Worm (Caenorhabditis elegans): ENCODE measurements around the gene vps-33.2.

DNA sequence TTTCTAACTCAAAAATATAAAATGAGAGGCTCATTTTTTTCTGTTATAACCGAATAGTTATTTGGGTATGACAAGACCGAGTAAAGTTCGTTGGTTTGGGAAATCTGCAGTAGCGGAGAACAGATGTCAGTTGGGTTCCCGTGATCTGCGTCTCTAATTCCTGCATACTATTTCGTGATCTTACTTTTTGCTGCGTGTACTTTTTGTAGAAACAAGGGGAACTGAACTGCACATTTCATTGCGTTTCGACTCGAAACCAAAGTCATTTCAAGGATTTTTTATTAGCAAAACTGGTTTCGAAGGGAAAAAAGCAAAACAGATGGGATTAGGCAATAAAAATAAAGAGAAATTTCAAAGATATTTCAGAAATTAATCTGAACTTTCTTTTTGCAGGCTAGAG lies 45.9 kb downstream of the vps-33.2 start:
- TF ChIP-seq ceh-82 (tag; optimal IDR thresholded peaks at IDR 0.05) (no peak), nhr-77 (tag; optimal IDR thresholded peaks at IDR 0.05) (no peak), ztf-4 (tag; optimal IDR thresholded peaks at IDR 0.05) (no peak), ama-1 (optimal IDR thresholded peaks at IDR 0.05) (no peak), nhr-129 (tag; optimal IDR thresholded peaks at IDR 0.05) (no peak), dmd-4 (tag; optimal IDR thresholded peaks at IDR 0.05) (no peak), alr-1 (tag; optimal IDR thresholded peaks at IDR 0.05) (no peak), lin-39 (tag; optimal IDR thresholded peaks at IDR 0.05) (no peak), nhr-11 (tag; optimal IDR thresholded peaks at IDR 0.05) (no peak), lsy-2 (tag; optimal IDR thresholded peaks at IDR 0.05) (no peak), elt-1 (tag; optimal IDR thresholded peaks at IDR 0.05) (no peak), C34F6.9 (tag; optimal IDR thresholded peaks at IDR 0.05) (no peak), nhr-237 (tag; optimal IDR thresholded peaks at IDR 0.05) (no peak), egl-27 (tag; optimal IDR thresholded peaks at IDR 0.05) (no peak)

All from whole organism, L2 larva.